Worm (Caenorhabditis elegans) whole organism, late embryonic: Measurements from ENCODE around the gene C44H9.5.

Experiments used
- C38D4.7 ChIP-seq: fragments of 200-800 bp; sonication (Bioruptor generic); optimal IDR thresholded peaks from 2 replicates; lab custom pipeline; 2018; ENCODE audit warnings: mild to moderate bottlenecking, missing genetic modification characterization, moderate library complexity, missing compliant biosample characterization
- Y22D7AL.16 ChIP-seq: sonication (generic microtip); optimal IDR thresholded peaks from 2 replicates; lab custom pipeline; 2016; ENCODE audit warnings: missing genetic modification characterization, missing compliant biosample characterization
- ahr-1 ChIP-seq: sonication (generic microtip); optimal IDR thresholded peaks from 2 replicates; lab custom pipeline; 2016; ENCODE audit warnings: missing genetic modification characterization, missing compliant biosample characterization
- ceh-24 ChIP-seq: sonication (generic microtip); optimal IDR thresholded peaks from 2 replicates; lab custom pipeline; 2016; ENCODE audit warnings: mild to moderate bottlenecking, missing genetic modification characterization, missing compliant biosample characterization
- ceh-48 ChIP-seq: sonication (generic microtip); optimal IDR thresholded peaks from 2 replicates; lab custom pipeline; 2016; ENCODE audit warnings: missing genetic modification characterization, inconsistent platforms, missing compliant biosample characterization
- ceh-6 ChIP-seq: fragments of 200-800 bp; sonication (Bioruptor generic); optimal IDR thresholded peaks from 2 replicates; lab custom pipeline; 2018; ENCODE audit warnings: mild to moderate bottlenecking, missing genetic modification characterization, missing compliant biosample characterization
- ets-4 ChIP-seq: sonication (generic microtip); optimal IDR thresholded peaks from 2 replicates; lab custom pipeline; 2016; ENCODE audit warnings: missing genetic modification characterization, missing compliant biosample characterization
- hlh-30 ChIP-seq: sonication (generic microtip); optimal IDR thresholded peaks from 2 replicates; lab custom pipeline; 2017; ENCODE audit warnings: antibody characterized with exemption, missing genetic modification characterization, missing compliant biosample characterization; ENCODE audit not compliant: insufficient read depth
- hlh-6 ChIP-seq: sonication (generic microtip); optimal IDR thresholded peaks from 2 replicates; lab custom pipeline; 2016; ENCODE audit warnings: missing genotype, missing genetic modification characterization, missing compliant biosample characterization
- lim-6 ChIP-seq: sonication (generic microtip); optimal IDR thresholded peaks from 2 replicates; lab custom pipeline; 2016; ENCODE audit warnings: missing genetic modification characterization, missing compliant biosample characterization
- madf-2 ChIP-seq: sonication (generic microtip); optimal IDR thresholded peaks from 2 replicates; lab custom pipeline; 2017; ENCODE audit warnings: missing genetic modification characterization, missing compliant biosample characterization
- npax-4 ChIP-seq: sonication (generic microtip); optimal IDR thresholded peaks from 2 replicates; lab custom pipeline; 2016; ENCODE audit warnings: missing genetic modification characterization, missing compliant biosample characterization
- pat-9 ChIP-seq: fragments of 200-800 bp; sonication (Bioruptor generic); optimal IDR thresholded peaks from 2 replicates; lab custom pipeline; 2018; ENCODE audit warnings: mild to moderate bottlenecking, missing genetic modification characterization, moderate library complexity, missing compliant biosample characterization
- pqm-1 ChIP-seq: sonication (generic microtip); optimal IDR thresholded peaks from 2 replicates; lab custom pipeline; 2016; ENCODE audit warnings: missing genetic modification characterization, missing compliant biosample characterization
- ref-2 ChIP-seq: sonication (generic microtip); optimal IDR thresholded peaks from 2 replicates; lab custom pipeline; 2016; ENCODE audit warnings: missing genetic modification characterization, missing compliant biosample characterization
- rnt-1 ChIP-seq: sonication (generic microtip); optimal IDR thresholded peaks from 2 replicates; lab custom pipeline; 2016; ENCODE audit warnings: missing genetic modification characterization, missing compliant biosample characterization
- sox-4 ChIP-seq: sonication (generic microtip); optimal IDR thresholded peaks from 2 replicates; lab custom pipeline; 2017; ENCODE audit warnings: mild to moderate bottlenecking, missing genetic modification characterization, inconsistent platforms, missing compliant biosample characterization
- syd-9 ChIP-seq: sonication (generic microtip); optimal IDR thresholded peaks from 2 replicates; lab custom pipeline; 2016; ENCODE audit warnings: mild to moderate bottlenecking, missing genetic modification characterization, moderate library complexity, missing compliant biosample characterization
- unc-3 ChIP-seq, 2 experiments: fragments of 200-800 bp in 1 of 2; sonication (Bioruptor generic) in 1 of 2; sonication (generic microtip) in 1 of 2; conservative IDR thresholded peaks in 1 of 2; optimal IDR thresholded peaks in 1 of 2; 2 replicates each; pipeline versions ENCODE4 v1.3.6 to Lab custom; 2016 to 2022; ENCODE audit warnings: missing compliant biosample characterization in 2 of 2, missing genetic modification characterization in 2 of 2, missing genetic modification reagents in 1 of 2
- unc-55 ChIP-seq: sonication (generic microtip); optimal IDR thresholded peaks from 2 replicates; lab custom pipeline; 2017; ENCODE audit warnings: missing biosample characterization, missing genetic modification reagents, missing genetic modification characterization
- ztf-16 ChIP-seq: sonication (generic microtip); optimal IDR thresholded peaks from 2 replicates; lab custom pipeline; 2017; ENCODE audit warnings: missing genetic modification characterization, missing compliant biosample characterization

The C44H9.5 gene

DNA sequence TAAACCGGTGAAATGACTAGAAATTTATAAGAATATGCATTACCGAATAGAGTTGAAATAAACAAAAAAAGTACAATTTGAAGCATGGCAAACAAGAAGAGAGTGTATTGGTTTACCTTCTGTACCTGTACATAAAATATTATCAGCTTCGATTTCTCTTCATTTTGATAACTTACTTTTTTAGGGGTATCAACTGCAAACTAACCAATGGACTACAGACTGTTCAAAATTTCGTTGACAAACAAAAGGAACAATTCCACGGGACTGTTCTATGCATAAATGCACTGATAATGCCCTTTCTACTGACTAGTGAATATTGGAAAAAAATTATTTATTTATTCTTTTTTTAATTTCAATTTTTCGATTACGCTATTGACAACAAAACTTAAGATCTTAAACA is 51.7 kb downstream of the C44H9.5 start, which contains the start of gene ugt-6:
Gene ugt-6, minus strand, starts transcription at position 233 of the 400 bp plus-strand sequence.
- TF ChIP-seq ceh-6 (no peak), ztf-16 (tag; lab: Kevin White, UChicago) (no peak), lim-6 (tag; lab: Kevin White, UChicago) (no peak), ahr-1 (tag; lab: Kevin White, UChicago) (no peak), ets-4 (tag; lab: Kevin White, UChicago) (no peak), hlh-6 (tag; lab: Kevin White, UChicago) (no peak), ceh-24 (no peak), sox-4 (tag; lab: Kevin White, UChicago) (no peak), ceh-48 (tag; lab: Kevin White, UChicago) (no peak), syd-9 (no peak), hlh-30 (tag; lab: Kevin White, UChicago) (no peak), unc-3 (GFP tag; conservative IDR thresholded peaks at IDR 0.05; lab: Robert Waterston, UW) (no peak), unc-3 (tag; optimal IDR thresholded peaks at IDR 0.05; lab: Kevin White, UChicago) (no peak), C38D4.7 (GFP tag; lab: Kevin White, UChicago) (no peak), madf-2 (tag; lab: Kevin White, UChicago) (no peak), Y22D7AL.16 (tag; lab: Kevin White, UChicago) (no peak), ref-2 (no peak), pat-9 (tag; lab: Kevin White, UChicago) (no peak), unc-55 (GFP tag; lab: Kevin White, UChicago) (no peak), pqm-1 (tag; lab: Kevin White, UChicago) (no peak)
- TF ChIP-seq, all 69 proteins: peak for 0

DNA sequence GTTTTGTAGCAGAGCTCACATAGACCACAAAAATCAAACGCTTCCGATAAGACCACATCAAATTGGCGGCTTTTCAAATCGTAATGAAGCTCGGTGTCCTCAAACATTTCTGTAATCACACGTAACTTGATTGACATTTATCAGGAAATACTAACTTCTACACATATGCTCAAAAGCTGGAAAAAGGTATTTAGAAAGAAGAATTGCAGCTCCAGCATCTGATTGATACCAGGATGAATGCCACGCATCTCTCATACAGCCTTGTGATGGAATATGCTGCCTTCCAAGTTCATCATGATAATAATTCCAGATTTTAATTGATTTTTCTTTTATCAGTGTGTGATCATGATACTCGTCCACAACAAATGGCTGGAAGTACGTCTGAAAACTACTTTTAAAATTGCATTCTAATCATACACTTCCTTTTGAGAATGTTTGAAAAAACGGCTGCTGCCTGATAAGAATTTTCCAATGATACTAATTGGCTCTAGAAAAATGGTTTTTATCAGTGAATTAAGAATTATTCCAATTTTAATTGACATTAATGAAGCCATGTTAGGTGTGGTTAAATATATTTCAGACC is 52.7 kb downstream of the C44H9.5 start:
- TF ChIP-seq rnt-1 (tag; lab: Kevin White, UChicago): no peak
- TF ChIP-seq npax-4 (tag; lab: Kevin White, UChicago): no peak
- TF ChIP-seq, all 69 proteins: peak for 0
